Worm (Caenorhabditis elegans) whole organism, L4 larva: ENCODE data around the gene Y75B8A.28.

Experiments
- aly-2 ChIP-seq: sonication (generic microtip); optimal IDR thresholded peaks from 2 replicates; lab custom pipeline; 2018; ENCODE audit warnings: missing biosample characterization, missing genetic modification characterization
- dve-1 ChIP-seq: sonication (generic microtip); optimal IDR thresholded peaks from 2 replicates; lab custom pipeline; 2017; ENCODE audit warnings: antibody characterized with exemption, mild to moderate bottlenecking, missing genetic modification characterization, missing compliant biosample characterization; ENCODE audit not compliant: insufficient read depth
- hlh-30 ChIP-seq: sonication (generic microtip); optimal IDR thresholded peaks from 2 replicates; lab custom pipeline; 2017; ENCODE audit warnings: antibody characterized with exemption, mild to moderate bottlenecking, missing genetic modification characterization, missing compliant biosample characterization; ENCODE audit not compliant: insufficient read depth
- lim-7 ChIP-seq: fragments of 200-800 bp; sonication (Bioruptor generic); IDR thresholded peaks from 2 replicates; pipeline ENCODE4 v1.3.6; 2022; ENCODE audit warnings: missing genetic modification characterization, missing compliant biosample characterization
- nhr-11 ChIP-seq: fragments of 150-350 bp; optimal IDR thresholded peaks from 2 replicates; lab custom pipeline; 2014; ENCODE audit warnings: missing biosample characterization, missing genetic modification characterization
- skn-1 ChIP-seq: fragments of 150-350 bp; optimal IDR thresholded peaks from 2 replicates; lab custom pipeline; 2014; ENCODE audit warnings: missing biosample characterization, missing genetic modification characterization
- unc-39 ChIP-seq: sonication (generic microtip); optimal IDR thresholded peaks from 2 replicates; lab custom pipeline; 2017; ENCODE audit warnings: missing biosample characterization, missing genetic modification characterization
- unc-62 ChIP-seq, 3 experiments: fragments of 150-350 bp in 1 of 3; sonication (generic microtip); optimal IDR thresholded peaks in 2 of 3; peaks in 1 of 3; 1 replicate in 1 of 3; 2 replicates in 2 of 3; lab custom pipeline; 2014 to 2017; ENCODE audit warnings: missing biosample characterization in 3 of 3, missing genetic modification characterization in 3 of 3, missing genetic modification reagents in 3 of 3, missing genotype in 1 of 3
- zip-11 ChIP-seq: fragments of 200-800 bp; sonication (Bioruptor generic); IDR thresholded peaks from 2 replicates; pipeline ENCODE4 v1.3.6; 2022; ENCODE audit warnings: missing genetic modification characterization, missing compliant biosample characterization
- ztf-11 ChIP-seq: fragments of 150-350 bp; optimal IDR thresholded peaks from 2 replicates; lab custom pipeline; 2014; ENCODE audit warnings: missing biosample characterization, missing genetic modification characterization

ce11 chrIII:12278766-12279165, 40.1 kb upstream of the Y75B8A.28 start:
- TF ChIP-seq aly-2 (tag; lab: Kevin White, UChicago) (no peak), nhr-11 (tag; lab: Kevin White, UChicago) (no peak), unc-39 (tag; lab: Kevin White, UChicago) (no peak), lim-7 (no peak), hlh-30 (tag; lab: Kevin White, UChicago) (no peak), skn-1 (tag; lab: Kevin White, UChicago) (no peak), zip-11 (GFP tag; lab: Robert Waterston, UW) (no peak), dve-1 (tag; lab: Kevin White, UChicago) (no peak), unc-62 (GFP tag; optimal IDR thresholded peaks at IDR 0.05 in 1 of 2; lab: Kevin White, UChicago) (no peak), unc-62 (tag; optimal IDR thresholded peaks at IDR 0.05; lab: Kevin White, UChicago) (no peak), ztf-11 (tag; lab: Kevin White, UChicago) (no peak)
